Worm (Caenorhabditis elegans): ENCODE data around the gene Y51H7C.8.
A peak's percentile ranks its signal among the peaks of the same experiment; 100 is the strongest.

- TF ChIP-seq T22C8.4 (GFP tag; IDR thresholded peaks at IDR 0.05) (no peak), flt-1 (GFP tag; IDR thresholded peaks at IDR 0.05) (peak; percentile 36; the same call in 1 of the 2 replicates), ztf-29 (GFP tag; IDR thresholded peaks at IDR 0.05) (no peak), tab-1 (GFP tag; IDR thresholded peaks at IDR 0.05) (no peak), ztf-23 (GFP tag; IDR thresholded peaks at IDR 0.05) (no peak), med-1 (GFP tag; optimal IDR thresholded peaks at IDR 0.05; ENCODE audit: insufficient read depth) (no peak)
Observed at ce11 chrII:1437449-1438335, 36.1 kb downstream of the Y51H7C.8 start, which contains the start of gene nol-6.
